Fruit fly (Drosophila melanogaster): Measurements from ENCODE around the gene CG46466.

CG46466 gene

dm6 chr4:663055-663670 is at the start of gene CG46466, which contains the start of gene Slip1:
Gene CG46466, minus strand, starts transcription at chr4:663124.
Gene Slip1, plus strand, starts transcription at chr4:663621.
- TF ChIP-seq ttk (optimal IDR thresholded peaks at IDR 0.05) (no peak), Myc (optimal IDR thresholded peaks at IDR 0.05) (no peak), h (optimal IDR thresholded peaks at IDR 0.05) (no peak), insv (optimal IDR thresholded peaks at IDR 0.05) (no peak), Sin3A (optimal IDR thresholded peaks at IDR 0.05) (no peak), psq (optimal IDR thresholded peaks at IDR 0.05) (no peak)

dm6 chr4:709730-710129 is 46.8 kb upstream of the CG46466 start:
- TF ChIP-seq Myc (optimal IDR thresholded peaks at IDR 0.05) (no peak), psq (optimal IDR thresholded peaks at IDR 0.05) (no peak), insv (optimal IDR thresholded peaks at IDR 0.05) (no peak), h (optimal IDR thresholded peaks at IDR 0.05) (no peak), ttk (optimal IDR thresholded peaks at IDR 0.05) (no peak), Sin3A (optimal IDR thresholded peaks at IDR 0.05) (no peak)

- TF ChIP-seq Myc (optimal IDR thresholded peaks at IDR 0.05) (no peak), insv (optimal IDR thresholded peaks at IDR 0.05) (no peak), h (optimal IDR thresholded peaks at IDR 0.05) (no peak), Sin3A (optimal IDR thresholded peaks at IDR 0.05) (no peak), psq (optimal IDR thresholded peaks at IDR 0.05) (no peak)
Observed at dm6 chr4:708665-709064, 45.7 kb upstream of the CG46466 start.

- TF ChIP-seq psq (optimal IDR thresholded peaks at IDR 0.05) (no peak), h (optimal IDR thresholded peaks at IDR 0.05) (no peak), ttk (optimal IDR thresholded peaks at IDR 0.05) (no peak), Sin3A (optimal IDR thresholded peaks at IDR 0.05) (no peak), Myc (optimal IDR thresholded peaks at IDR 0.05) (no peak), insv (optimal IDR thresholded peaks at IDR 0.05) (no peak)
Observed at dm6 chr4:706847-707246, 43.9 kb upstream of the CG46466 start.

- TF ChIP-seq Myc (optimal IDR thresholded peaks at IDR 0.05): no peak
- no peak for TF ChIP-seq Sin3A (optimal IDR thresholded peaks at IDR 0.05)
- no peak for TF ChIP-seq ttk (optimal IDR thresholded peaks at IDR 0.05)
- no peak for TF ChIP-seq psq (optimal IDR thresholded peaks at IDR 0.05)
Observed at dm6 chr4:703992-704690, 41.2 kb upstream of the CG46466 start.

dm6 chr4:702806-703301 is 39.9 kb upstream of the CG46466 start:
- TF ChIP-seq h (optimal IDR thresholded peaks at IDR 0.05) (no peak), Sin3A (optimal IDR thresholded peaks at IDR 0.05) (no peak), ttk (optimal IDR thresholded peaks at IDR 0.05) (no peak), psq (optimal IDR thresholded peaks at IDR 0.05) (no peak)

dm6 chr4:701948-702347 is 39.0 kb upstream of the CG46466 start:
- TF ChIP-seq ttk (optimal IDR thresholded peaks at IDR 0.05): no peak
- no peak for TF ChIP-seq insv (optimal IDR thresholded peaks at IDR 0.05)
- TF ChIP-seq Myc (optimal IDR thresholded peaks at IDR 0.05): no peak
- no peak for TF ChIP-seq psq (optimal IDR thresholded peaks at IDR 0.05)
- TF ChIP-seq h (optimal IDR thresholded peaks at IDR 0.05): no peak
- no peak for TF ChIP-seq Sin3A (optimal IDR thresholded peaks at IDR 0.05)

dm6 chr4:697463-697862 is 34.5 kb upstream of the CG46466 start, which contains the start of gene ey:
Gene ey, plus strand, starts transcription at chr4:697689.
- no peak for TF ChIP-seq psq (optimal IDR thresholded peaks at IDR 0.05)
- TF ChIP-seq ttk (optimal IDR thresholded peaks at IDR 0.05): no peak
- TF ChIP-seq insv (optimal IDR thresholded peaks at IDR 0.05): no peak
- no peak for TF ChIP-seq h (optimal IDR thresholded peaks at IDR 0.05)
- TF ChIP-seq Myc (optimal IDR thresholded peaks at IDR 0.05): no peak

- no peak for TF ChIP-seq Sin3A (optimal IDR thresholded peaks at IDR 0.05)
- no peak for TF ChIP-seq Myc (optimal IDR thresholded peaks at IDR 0.05)
- no peak for TF ChIP-seq insv (optimal IDR thresholded peaks at IDR 0.05)
- TF ChIP-seq h (optimal IDR thresholded peaks at IDR 0.05): no peak
- TF ChIP-seq ttk (optimal IDR thresholded peaks at IDR 0.05): no peak
- no peak for TF ChIP-seq psq (optimal IDR thresholded peaks at IDR 0.05)
Observed at dm6 chr4:696638-697037, 33.7 kb upstream of the CG46466 start.

- TF ChIP-seq h (optimal IDR thresholded peaks at IDR 0.05) (no peak), Sin3A (optimal IDR thresholded peaks at IDR 0.05) (no peak), Myc (optimal IDR thresholded peaks at IDR 0.05) (no peak), insv (optimal IDR thresholded peaks at IDR 0.05) (no peak), ttk (optimal IDR thresholded peaks at IDR 0.05) (no peak), psq (optimal IDR thresholded peaks at IDR 0.05) (no peak)
Observed at dm6 chr4:695845-696244, 32.9 kb upstream of the CG46466 start, which contains the start of gene myo. Gene myo, minus strand, starts transcription at chr4:696055.

dm6 chr4:694917-695720 is 32.2 kb upstream of the CG46466 start:
- TF ChIP-seq psq (optimal IDR thresholded peaks at IDR 0.05): no peak
- TF ChIP-seq ttk (optimal IDR thresholded peaks at IDR 0.05): no peak
- TF ChIP-seq h (optimal IDR thresholded peaks at IDR 0.05): no peak
- no peak for TF ChIP-seq insv (optimal IDR thresholded peaks at IDR 0.05)
- TF ChIP-seq Myc (optimal IDR thresholded peaks at IDR 0.05): no peak
- TF ChIP-seq Sin3A (optimal IDR thresholded peaks at IDR 0.05): no peak

dm6 chr4:670905-671419 is 8.0 kb upstream of the CG46466 start, which contains the start of gene CG11360:
Gene CG11360, plus strand, starts transcription at chr4:671142.
- TF ChIP-seq insv (optimal IDR thresholded peaks at IDR 0.05) (no peak), ttk (optimal IDR thresholded peaks at IDR 0.05) (no peak), Myc (optimal IDR thresholded peaks at IDR 0.05) (no peak), Sin3A (optimal IDR thresholded peaks at IDR 0.05) (no peak), psq (optimal IDR thresholded peaks at IDR 0.05) (no peak), h (optimal IDR thresholded peaks at IDR 0.05) (no peak)
